Worm (Caenorhabditis elegans): ENCODE measurements around the gene K08F8.15.

K08F8.15 gene

ce11 chrII:8741277-8741676 lies 25.3 kb upstream of the K08F8.15 start (continued):
- TF ChIP-seq lin-29 (GFP tag; IDR thresholded peaks at IDR 0.05), result no peak
- TF ChIP-seq ceh-44 (GFP tag; IDR thresholded peaks at IDR 0.05), result no peak
- no peak for TF ChIP-seq lin-13 (GFP tag; optimal IDR thresholded peaks at IDR 0.05)
- no peak for TF ChIP-seq egl-27 (tag; optimal IDR thresholded peaks at IDR 0.05)
- TF ChIP-seq ces-1 (GFP tag; optimal IDR thresholded peaks at IDR 0.05), result no peak
- no peak for TF ChIP-seq nhr-76 (tag; optimal IDR thresholded peaks at IDR 0.05)
- no peak for TF ChIP-seq ceh-82 (tag; optimal IDR thresholded peaks at IDR 0.05)
- TF ChIP-seq hmg-1.1 (GFP tag; IDR thresholded peaks at IDR 0.05), result no peak
- no peak for TF ChIP-seq zip-11 (GFP tag; IDR thresholded peaks at IDR 0.05)
- TF ChIP-seq unc-130 (GFP tag; optimal IDR thresholded peaks at IDR 0.05), result no peak
- TF ChIP-seq nhr-11 (tag; optimal IDR thresholded peaks at IDR 0.05), result peak; percentile 26
- TF ChIP-seq pha-4 (GFP tag; IDR thresholded peaks at IDR 0.05), result no peak
- no peak for TF ChIP-seq pha-4 (tag; optimal IDR thresholded peaks at IDR 0.05)
- TF ChIP-seq fos-1 (tag; optimal IDR thresholded peaks at IDR 0.05), result no peak
- TF ChIP-seq dve-1 (tag; optimal IDR thresholded peaks at IDR 0.05; ENCODE audit: insufficient read depth), result peak; percentile 20
- TF ChIP-seq mep-1 (tag; optimal IDR thresholded peaks at IDR 0.05), result no peak
- no peak for TF ChIP-seq zip-2 (tag; optimal IDR thresholded peaks at IDR 0.05)
- peak; percentile 62 for TF ChIP-seq hlh-11 (tag; optimal IDR thresholded peaks at IDR 0.05)
- TF ChIP-seq Y75B8A.6 (GFP tag; IDR thresholded peaks at IDR 0.05), result no peak
- no peak for TF ChIP-seq mes-2 (tag; optimal IDR thresholded peaks at IDR 0.05; ENCODE audit: poor library complexity, severe bottlenecking)
- TF ChIP-seq mdl-1 (tag; optimal IDR thresholded peaks at IDR 0.05), result peak in 1 of 2 experiments; percentile 54

- TF ChIP-seq madf-9 (GFP tag; conservative IDR thresholded peaks at IDR 0.05) (no peak), mdl-1 (tag; optimal IDR thresholded peaks at IDR 0.05) (peak; percentile 91 to 92), egl-27 (tag; optimal IDR thresholded peaks at IDR 0.05) (no peak), mep-1 (tag; optimal IDR thresholded peaks at IDR 0.05) (peak; percentile 34), hlh-30 (tag; optimal IDR thresholded peaks at IDR 0.05; ENCODE audit: insufficient read depth) (peak; percentile 85), aha-1 (tag) (peak; percentile 99), gei-8 (GFP tag; optimal IDR thresholded peaks at IDR 0.05) (peak; percentile 79), nhr-41 (GFP tag; IDR thresholded peaks at IDR 0.05) (no peak), dmd-8 (GFP tag; IDR thresholded peaks at IDR 0.05) (no peak), lin-38 (GFP tag; IDR thresholded peaks at IDR 0.05) (no peak), zfp-3 (GFP tag; conservative IDR thresholded peaks at IDR 0.05) (0 out of 2 replicates have a peak, but pooled peaks have one; percentile 6), sdz-12 (GFP tag; optimal IDR thresholded peaks at IDR 0.05) (no peak), aly-2 (tag; optimal IDR thresholded peaks at IDR 0.05) (no peak), nhr-28 (tag; optimal IDR thresholded peaks at IDR 0.05) (peak; percentile 94), mxl-3 (GFP tag; optimal IDR thresholded peaks at IDR 0.05) (peak; percentile 94), ceh-32 (tag; optimal IDR thresholded peaks at IDR 0.05; ENCODE audit: poor library complexity) (no peak), rbr-2 (tag; optimal IDR thresholded peaks at IDR 0.05) (peak; percentile 1), mes-2 (tag; optimal IDR thresholded peaks at IDR 0.05; ENCODE audit: poor library complexity, severe bottlenecking) (peak; percentile 15), pha-4 (GFP tag; IDR thresholded peaks at IDR 0.05) (peak; percentile 49; the same call in 1 of the 2 replicates), pha-4 (tag; optimal IDR thresholded peaks at IDR 0.05) (no peak), mxl-2 (GFP tag; conservative IDR thresholded peaks at IDR 0.05) (no peak), nhr-6 (tag; optimal IDR thresholded peaks at IDR 0.05) (no peak), hlh-11 (tag; optimal IDR thresholded peaks at IDR 0.05) (peak; percentile 80), spr-1 (tag; optimal IDR thresholded peaks at IDR 0.05) (no peak), F49E8.2 (tag; optimal IDR thresholded peaks at IDR 0.05; ENCODE audit: borderline replicate concordance) (no peak), dpl-1 (GFP tag; optimal IDR thresholded peaks at IDR 0.05) (peak; percentile 20), nhr-102 (tag; optimal IDR thresholded peaks at IDR 0.05) (peak; percentile 58), saeg-2 (GFP tag; IDR thresholded peaks at IDR 0.05) (no peak), ceh-20 (GFP tag; IDR thresholded peaks at IDR 0.05) (no peak; the same call in 1 of the 2 replicates), tag-97 (GFP tag; IDR thresholded peaks at IDR 0.05) (no peak), ces-1 (GFP tag; optimal IDR thresholded peaks at IDR 0.05) (no peak), duxl-1 (tag; optimal IDR thresholded peaks at IDR 0.05; ENCODE audit: poor library complexity) (no peak), unc-39 (tag; optimal IDR thresholded peaks at IDR 0.05) (no peak), hif-1 (tag; optimal IDR thresholded peaks at IDR 0.05) (peak; percentile 11 to 31)
These were observed 24.4 kb upstream of the K08F8.15 start for ce11 chrII:8742006-8742847.

Measured in whole organism, L4 larva.